Worm (Caenorhabditis elegans): Measurements from ENCODE around the gene hecw-1.

ce11 chrIII:3346665-3347064 lies 43.1 kb downstream of the hecw-1 start:
- TF ChIP-seq W03F9.2 (tag; optimal IDR thresholded peaks at IDR 0.05) (no peak), him-1 (tag; optimal IDR thresholded peaks at IDR 0.05) (no peak), dao-5 (tag; optimal IDR thresholded peaks at IDR 0.05) (no peak)
